ENCODE assay signal across 4 worm cellular contexts in the genomic region with DNA sequence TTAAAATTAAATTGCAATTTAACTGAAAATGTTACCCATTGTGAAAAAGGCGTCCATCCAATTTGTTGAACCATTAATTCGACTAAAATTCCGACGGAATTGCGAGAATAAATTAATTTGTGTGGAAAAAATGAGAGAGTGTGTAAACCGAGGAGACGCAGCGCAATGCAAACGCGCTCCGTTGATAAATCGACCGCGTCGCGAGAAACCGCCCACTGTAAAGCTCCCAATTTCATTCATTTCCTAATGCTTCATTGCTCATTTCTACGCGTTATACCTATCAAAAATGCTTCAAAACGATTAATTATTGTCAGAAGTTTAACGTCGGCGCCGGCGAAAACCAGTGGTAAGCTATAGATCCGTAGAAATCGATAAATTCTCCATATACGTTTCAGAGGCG.
TF ChIP-seq lines count a peak whose summit lies in the region.

Gene Y67H2A.2, minus strand, starts transcription at position 74 of the 400 bp plus-strand sequence.
Gene micu-1, plus strand, starts transcription at position 181 of the 400 bp plus-strand sequence.

TF ChIP-seq in whole organism, L2 larva, 48 proteins besides CTCF, POLR2A, EP300 and RAD21 (continues in another document):
- TF ChIP-seq nhr-77 (tag; optimal IDR thresholded peaks at IDR 0.05; lab: Kevin White, UChicago), result no peak
- peak; percentile 81 for TF ChIP-seq C34F6.9 (tag; optimal IDR thresholded peaks at IDR 0.05; lab: Kevin White, UChicago)
- no peak for TF ChIP-seq nhr-12 (tag; optimal IDR thresholded peaks at IDR 0.05; lab: Kevin White, UChicago)
- TF ChIP-seq crh-2 (tag; optimal IDR thresholded peaks at IDR 0.05; lab: Kevin White, UChicago), result peak; percentile 81
- TF ChIP-seq unc-39 (tag; optimal IDR thresholded peaks at IDR 0.05; lab: Kevin White, UChicago), result no peak
- TF ChIP-seq Y55F3AM.14 (GFP tag; optimal IDR thresholded peaks at IDR 0.05; lab: Kevin White, UChicago), result no peak
- TF ChIP-seq mbf-1 (tag; optimal IDR thresholded peaks at IDR 0.05; lab: Kevin White, UChicago), result no peak
- TF ChIP-seq snpc-4 (tag; optimal IDR thresholded peaks at IDR 0.05; lab: Kevin White, UChicago), result peak; percentile 33
- no peak for TF ChIP-seq aly-2 (tag; optimal IDR thresholded peaks at IDR 0.05; lab: Kevin White, UChicago)
- TF ChIP-seq F13H6.1 (tag; optimal IDR thresholded peaks at IDR 0.05; lab: Kevin White, UChicago), result peak; percentile 39
- peak; percentile 86 for TF ChIP-seq nhr-129 (tag; optimal IDR thresholded peaks at IDR 0.05; lab: Kevin White, UChicago)
- TF ChIP-seq lin-39 (tag; optimal IDR thresholded peaks at IDR 0.05; lab: Kevin White, UChicago), result no peak
- TF ChIP-seq skn-1 (tag; optimal IDR thresholded peaks at IDR 0.05; lab: Kevin White, UChicago), result no peak
- TF ChIP-seq nhr-10 (tag; optimal IDR thresholded peaks at IDR 0.05; lab: Kevin White, UChicago), result no peak
- no peak for TF ChIP-seq mdl-1 (tag; optimal IDR thresholded peaks at IDR 0.05; lab: Kevin White, UChicago)
- no peak for TF ChIP-seq R02D3.7 (tag; optimal IDR thresholded peaks at IDR 0.05; lab: Kevin White, UChicago)
- peak; percentile 67 for TF ChIP-seq gmeb-1 (tag; optimal IDR thresholded peaks at IDR 0.05; lab: Kevin White, UChicago)
- TF ChIP-seq alr-1 (tag; optimal IDR thresholded peaks at IDR 0.05; lab: Kevin White, UChicago), result no peak
- TF ChIP-seq blmp-1 (tag; optimal IDR thresholded peaks at IDR 0.05; lab: Kevin White, UChicago; ENCODE audit: insufficient read depth), result no peak
- TF ChIP-seq ztf-11 (tag; optimal IDR thresholded peaks at IDR 0.05; lab: Kevin White, UChicago), result no peak
- no peak for TF ChIP-seq peb-1 (tag; optimal IDR thresholded peaks at IDR 0.05; lab: Kevin White, UChicago)
- TF ChIP-seq zag-1 (tag; optimal IDR thresholded peaks at IDR 0.05; lab: Kevin White, UChicago), result no peak
- no peak for TF ChIP-seq ceh-16 (tag; optimal IDR thresholded peaks at IDR 0.05; lab: Kevin White, UChicago)

TF ChIP-seq in whole organism, L4 larva, 104 proteins besides CTCF, POLR2A, EP300 and RAD21 (continues in another document):
- TF ChIP-seq pha-4 (GFP tag; IDR thresholded peaks at IDR 0.05; lab: Robert Waterston, UW) (no peak), pha-4 (tag; optimal IDR thresholded peaks at IDR 0.05; lab: Kevin White, UChicago) (no peak), vab-7 (GFP tag; IDR thresholded peaks at IDR 0.05; lab: Robert Waterston, UW) (no peak), hlh-30 (tag; optimal IDR thresholded peaks at IDR 0.05; lab: Kevin White, UChicago; ENCODE audit: insufficient read depth) (peak; percentile 45), ceh-62 (tag; optimal IDR thresholded peaks at IDR 0.05; lab: Kevin White, UChicago) (no peak), spr-3 (GFP tag; optimal IDR thresholded peaks at IDR 0.05; lab: Kevin White, UChicago) (peak; percentile 41), gei-8 (GFP tag; optimal IDR thresholded peaks at IDR 0.05; lab: Kevin White, UChicago) (no peak), nhr-11 (tag; optimal IDR thresholded peaks at IDR 0.05; lab: Kevin White, UChicago) (no peak), daf-12 (tag; optimal IDR thresholded peaks at IDR 0.05; lab: Kevin White, UChicago) (no peak), mxl-3 (GFP tag; optimal IDR thresholded peaks at IDR 0.05; lab: Kevin White, UChicago) (peak; percentile 38), nhr-6 (tag; optimal IDR thresholded peaks at IDR 0.05; lab: Kevin White, UChicago) (peak; percentile 7), aha-1 (tag; lab: Kevin White, UChicago) (peak; percentile 98), ceh-44 (GFP tag; IDR thresholded peaks at IDR 0.05; lab: Robert Waterston, UW) (0 out of 2 replicates have a peak, but pooled peaks have one; percentile 42), duxl-1 (tag; optimal IDR thresholded peaks at IDR 0.05; lab: Kevin White, UChicago; ENCODE audit: poor library complexity) (no peak), dmd-8 (GFP tag; IDR thresholded peaks at IDR 0.05; lab: Robert Waterston, UW) (no peak), aly-2 (tag; optimal IDR thresholded peaks at IDR 0.05; lab: Kevin White, UChicago) (no peak), dmd-6 (GFP tag; IDR thresholded peaks at IDR 0.05; lab: Robert Waterston, UW) (peak; percentile 57), lin-29 (GFP tag; IDR thresholded peaks at IDR 0.05; lab: Robert Waterston, UW) (no peak), zag-1 (tag; optimal IDR thresholded peaks at IDR 0.05; lab: Kevin White, UChicago) (no peak), ceh-20 (GFP tag; IDR thresholded peaks at IDR 0.05; lab: Robert Waterston, UW) (0 out of 2 replicates have a peak, but pooled peaks have one; percentile 34), dpl-1 (GFP tag; optimal IDR thresholded peaks at IDR 0.05; lab: Kevin White, UChicago) (peak; percentile 40), lsy-2 (tag; optimal IDR thresholded peaks at IDR 0.05; lab: Kevin White, UChicago) (peak; percentile 38 to 73)

TF ChIP-seq in whole organism, late embryonic, 69 proteins besides CTCF, POLR2A, EP300 and RAD21 (continues in another document):
- TF ChIP-seq pat-9 (tag; optimal IDR thresholded peaks at IDR 0.05; lab: Kevin White, UChicago), result no peak
- TF ChIP-seq ceh-31 (tag; optimal IDR thresholded peaks at IDR 0.05; lab: Kevin White, UChicago), result peak; percentile 51
- TF ChIP-seq hlh-13 (GFP tag; optimal IDR thresholded peaks at IDR 0.05; lab: Kevin White, UChicago), result no peak
- no peak for TF ChIP-seq hlh-15 (tag; optimal IDR thresholded peaks at IDR 0.05; lab: Kevin White, UChicago)
- TF ChIP-seq nfya-1 (tag; optimal IDR thresholded peaks at IDR 0.05; lab: Kevin White, UChicago), result peak; percentile 69
- TF ChIP-seq ceh-48 (tag; optimal IDR thresholded peaks at IDR 0.05; lab: Kevin White, UChicago), result peak; percentile 33
- peak; percentile 15 for TF ChIP-seq ztf-16 (tag; optimal IDR thresholded peaks at IDR 0.05; lab: Kevin White, UChicago)
- no peak for TF ChIP-seq pros-1 (tag; optimal IDR thresholded peaks at IDR 0.05; lab: Kevin White, UChicago)
- peak; percentile 59 for TF ChIP-seq elt-2 (tag; optimal IDR thresholded peaks at IDR 0.05; lab: Kevin White, UChicago)
- peak; percentile 6 for TF ChIP-seq ref-2 (tag; optimal IDR thresholded peaks at IDR 0.05; lab: Kevin White, UChicago)
- TF ChIP-seq hlh-30 (tag; optimal IDR thresholded peaks at IDR 0.05; lab: Kevin White, UChicago; ENCODE audit: insufficient read depth), result no peak
- no peak for TF ChIP-seq madf-2 (tag; optimal IDR thresholded peaks at IDR 0.05; lab: Kevin White, UChicago)
- TF ChIP-seq sdc-2 (tag; optimal IDR thresholded peaks at IDR 0.05; lab: Kevin White, UChicago), result no peak
- TF ChIP-seq unc-86 (tag; optimal IDR thresholded peaks at IDR 0.05; lab: Kevin White, UChicago), result peak; percentile 39
- TF ChIP-seq ceh-18 (tag; optimal IDR thresholded peaks at IDR 0.05; lab: Kevin White, UChicago), result peak; percentile 60
- peak; percentile 15 for TF ChIP-seq rnt-1 (tag; optimal IDR thresholded peaks at IDR 0.05; lab: Kevin White, UChicago)
- TF ChIP-seq pha-4 (tag; optimal IDR thresholded peaks at IDR 0.05; lab: Kevin White, UChicago), result no peak
- TF ChIP-seq pag-3 (tag; optimal IDR thresholded peaks at IDR 0.05; lab: Kevin White, UChicago; ENCODE audit: borderline replicate concordance), result no peak
- TF ChIP-seq zip-5 (tag; optimal IDR thresholded peaks at IDR 0.05; lab: Kevin White, UChicago), result no peak
- TF ChIP-seq unc-42 (tag; optimal IDR thresholded peaks at IDR 0.05; lab: Kevin White, UChicago), result peak; percentile 100
- no peak for TF ChIP-seq ceh-6 (GFP tag; optimal IDR thresholded peaks at IDR 0.05; lab: Kevin White, UChicago)
- TF ChIP-seq lin-11 (tag; optimal IDR thresholded peaks at IDR 0.05; lab: Kevin White, UChicago), result no peak
- no peak for TF ChIP-seq gmeb-2 (tag; optimal IDR thresholded peaks at IDR 0.05; lab: Kevin White, UChicago)
- TF ChIP-seq unc-55 (GFP tag; optimal IDR thresholded peaks at IDR 0.05; lab: Kevin White, UChicago), result peak; percentile 63
- TF ChIP-seq dve-1 (tag; optimal IDR thresholded peaks at IDR 0.05; lab: Kevin White, UChicago), result no peak

TF ChIP-seq in whole organism, mixed stage, embryonic, 35 proteins besides CTCF, POLR2A, EP300 and RAD21 (continues in another document):
- TF ChIP-seq lin-32 (GFP tag; optimal IDR thresholded peaks at IDR 0.05; lab: Kevin White, UChicago) (no peak), nhr-12 (tag; optimal IDR thresholded peaks at IDR 0.05; lab: Kevin White, UChicago) (no peak), unc-39 (tag; optimal IDR thresholded peaks at IDR 0.05; lab: Kevin White, UChicago) (no peak), sem-2 (GFP tag; optimal IDR thresholded peaks at IDR 0.05; lab: Kevin White, UChicago) (no peak), lin-13 (tag; optimal IDR thresholded peaks at IDR 0.05; lab: Kevin White, UChicago) (no peak), nhr-237 (tag; optimal IDR thresholded peaks at IDR 0.05; lab: Kevin White, UChicago) (no peak), ces-1 (GFP tag; optimal IDR thresholded peaks at IDR 0.05; lab: Kevin White, UChicago) (peak; percentile 99), flh-1 (GFP tag; optimal IDR thresholded peaks at IDR 0.05; lab: Kevin White, UChicago) (no peak), cnd-1 (tag; optimal IDR thresholded peaks at IDR 0.05; lab: Kevin White, UChicago) (no peak), M03D4.4 (tag; optimal IDR thresholded peaks at IDR 0.05; lab: Kevin White, UChicago) (no peak), mls-2 (tag; optimal IDR thresholded peaks at IDR 0.05; lab: Kevin White, UChicago) (peak; percentile 59), tbx-8 (GFP tag; optimal IDR thresholded peaks at IDR 0.05; lab: Kevin White, UChicago) (no peak), ceh-39 (tag; optimal IDR thresholded peaks at IDR 0.05; lab: Kevin White, UChicago) (peak; percentile 61), snpc-4 (tag; optimal IDR thresholded peaks at IDR 0.05; lab: Kevin White, UChicago) (no peak), ztf-11 (tag; optimal IDR thresholded peaks at IDR 0.05; lab: Kevin White, UChicago) (peak; percentile 11), nhr-76 (tag; optimal IDR thresholded peaks at IDR 0.05; lab: Kevin White, UChicago) (no peak), lsy-2 (tag; optimal IDR thresholded peaks at IDR 0.05; lab: Kevin White, UChicago) (peak; percentile 71), unc-62 (GFP tag; optimal IDR thresholded peaks at IDR 0.05; lab: Kevin White, UChicago) (no peak), bed-3 (GFP tag; optimal IDR thresholded peaks at IDR 0.05; lab: Kevin White, UChicago) (no peak), ceh-83 (GFP tag; optimal IDR thresholded peaks at IDR 0.05; lab: Kevin White, UChicago) (no peak), mab-5 (tag; optimal IDR thresholded peaks at IDR 0.05; lab: Kevin White, UChicago) (no peak), sptf-1 (tag; optimal IDR thresholded peaks at IDR 0.05; lab: Kevin White, UChicago) (peak; percentile 30), nhr-28 (tag; optimal IDR thresholded peaks at IDR 0.05; lab: Kevin White, UChicago) (no peak), drap-1 (GFP tag; optimal IDR thresholded peaks at IDR 0.05; lab: Kevin White, UChicago) (no peak), hlh-1 (tag; optimal IDR thresholded peaks at IDR 0.05; lab: Kevin White, UChicago) (no peak), unc-120 (tag; optimal IDR thresholded peaks at IDR 0.05; lab: Kevin White, UChicago; ENCODE audit: poor library complexity, severe bottlenecking) (no peak), elt-3 (tag; optimal IDR thresholded peaks at IDR 0.05; lab: Kevin White, UChicago) (no peak), mep-1 (tag; optimal IDR thresholded peaks at IDR 0.05; lab: Kevin White, UChicago) (peak; percentile 5), nhr-2 (tag; optimal IDR thresholded peaks at IDR 0.05; lab: Kevin White, UChicago) (no peak)
